Worm (Caenorhabditis elegans) whole organism, L1 larva: ENCODE results near the gene lea-1.

Experiments
- ama-1 ChIP-seq: fragments of 150-350 bp; optimal IDR thresholded peaks from 2 replicates; lab custom pipeline; 2014
- efl-3 ChIP-seq: fragments of 200-800 bp; sonication (Bioruptor generic); optimal IDR thresholded peaks from 2 replicates; lab custom pipeline; 2018; ENCODE audit warnings: mild to moderate bottlenecking, missing genetic modification characterization, missing compliant biosample characterization
- egl-27 ChIP-seq, 2 experiments: fragments of 150-350 bp in 1 of 2; sonication (generic microtip); optimal IDR thresholded peaks; 3 replicates each; lab custom pipeline; 2017 to 2018; ENCODE audit warnings: missing biosample characterization in 2 of 2, missing genetic modification characterization in 2 of 2, missing genetic modification reagents in 2 of 2
- fos-1 ChIP-seq: fragments of 150-350 bp; optimal IDR thresholded peaks from 2 replicates; lab custom pipeline; 2014; ENCODE audit warnings: missing biosample characterization, missing genetic modification characterization
- hlh-17 ChIP-seq: fragments of 200-800 bp; sonication (Bioruptor generic); optimal IDR thresholded peaks from 2 replicates; lab custom pipeline; 2018; ENCODE audit warnings: missing genetic modification characterization, mild to moderate bottlenecking, missing compliant biosample characterization, moderate library complexity, borderline replicate concordance
- irx-1 ChIP-seq: sonication (generic microtip); optimal IDR thresholded peaks from 2 replicates; lab custom pipeline; 2016; ENCODE audit warnings: missing genetic modification characterization, missing compliant biosample characterization
- lin-13 ChIP-seq: fragments of 150-350 bp; optimal IDR thresholded peaks from 2 replicates; lab custom pipeline; 2014; ENCODE audit warnings: missing biosample characterization, missing genetic modification reagents, missing genetic modification characterization
- lin-39 ChIP-seq: fragments of 150-350 bp; optimal IDR thresholded peaks from 2 replicates; lab custom pipeline; 2014; ENCODE audit warnings: missing biosample characterization, missing genetic modification reagents, missing genetic modification characterization
- mdl-1 ChIP-seq, 2 experiments: fragments of 150-350 bp; optimal IDR thresholded peaks; 2 replicates each; lab custom pipeline; 2014 to 2017; ENCODE audit warnings: missing biosample characterization in 2 of 2, missing genetic modification characterization in 2 of 2, inconsistent platforms in 1 of 2
- nhr-76 ChIP-seq: sonication (generic microtip); optimal IDR thresholded peaks from 2 replicates; lab custom pipeline; 2017; ENCODE audit warnings: missing biosample characterization, missing genetic modification characterization
- nhr-84 ChIP-seq: sonication (generic microtip); optimal IDR thresholded peaks from 2 replicates; lab custom pipeline; 2017; ENCODE audit warnings: missing biosample characterization, missing genetic modification characterization
- pqm-1 ChIP-seq: sonication (generic microtip); optimal IDR thresholded peaks from 3 replicates; lab custom pipeline; 2017; ENCODE audit warnings: missing biosample characterization, missing genetic modification characterization

- TF ChIP-seq irx-1 (tag; lab: Kevin White, UChicago): no peak
- no peak for TF ChIP-seq mdl-1 (tag; optimal IDR thresholded peaks at IDR 0.05; lab: Kevin White, UChicago)
- no peak for TF ChIP-seq lin-13
- TF ChIP-seq efl-3 (GFP tag; lab: Kevin White, UChicago): no peak
- TF ChIP-seq egl-27 (tag; optimal IDR thresholded peaks at IDR 0.05; lab: Kevin White, UChicago): no peak
- TF ChIP-seq ama-1 (lab: Kevin White, UChicago): no peak
- no peak for TF ChIP-seq fos-1 (tag; lab: Kevin White, UChicago)
- TF ChIP-seq lin-39 (tag; lab: Kevin White, UChicago): no peak
- TF ChIP-seq nhr-84 (tag; lab: Kevin White, UChicago): no peak
- TF ChIP-seq pqm-1: no peak
- no peak for TF ChIP-seq nhr-76 (tag; lab: Kevin White, UChicago)
- no peak for TF ChIP-seq hlh-17 (GFP tag; lab: Kevin White, UChicago)
Measured at ce11 chrV:9965891-9966290, 45.8 kb upstream of the lea-1 start.
